Worm (Caenorhabditis elegans) whole organism, L3 larva: ENCODE data around the gene tnc-2.
"Not testable (repeated sequence)": the region's sequence is repeated elsewhere in the genome, so short reads cannot be mapped to it uniquely, and the experiment has no call there.

Experiments
- nfya-1 ChIP-seq: sonication (generic microtip); optimal IDR thresholded peaks from 2 replicates; lab custom pipeline; 2017; ENCODE audit warnings: missing genetic modification characterization, mild to moderate bottlenecking, missing compliant biosample characterization, antibody characterized with exemption, moderate library complexity; ENCODE audit not compliant: insufficient read depth
- nhr-11 ChIP-seq: fragments of 150-350 bp; optimal IDR thresholded peaks from 2 replicates; lab custom pipeline; 2014; ENCODE audit warnings: missing biosample characterization, missing genetic modification characterization
- nhr-28 ChIP-seq: fragments of 150-350 bp; optimal IDR thresholded peaks from 2 replicates; lab custom pipeline; 2014; ENCODE audit warnings: missing biosample characterization, missing genetic modification characterization
- pqm-1 ChIP-seq: fragments of 150-350 bp; optimal IDR thresholded peaks from 2 replicates; lab custom pipeline; 2017; ENCODE audit warnings: missing biosample characterization, missing genetic modification characterization, inconsistent platforms
- skn-1 ChIP-seq: fragments of 150-350 bp; optimal IDR thresholded peaks from 2 replicates; lab custom pipeline; 2014; ENCODE audit warnings: missing biosample characterization, missing genetic modification characterization
- unc-62 ChIP-seq: fragments of 150-350 bp; sonication (generic microtip); optimal IDR thresholded peaks from 4 replicates; lab custom pipeline; 2014; ENCODE audit warnings: missing biosample characterization, missing genetic modification reagents, missing genetic modification characterization

DNA sequence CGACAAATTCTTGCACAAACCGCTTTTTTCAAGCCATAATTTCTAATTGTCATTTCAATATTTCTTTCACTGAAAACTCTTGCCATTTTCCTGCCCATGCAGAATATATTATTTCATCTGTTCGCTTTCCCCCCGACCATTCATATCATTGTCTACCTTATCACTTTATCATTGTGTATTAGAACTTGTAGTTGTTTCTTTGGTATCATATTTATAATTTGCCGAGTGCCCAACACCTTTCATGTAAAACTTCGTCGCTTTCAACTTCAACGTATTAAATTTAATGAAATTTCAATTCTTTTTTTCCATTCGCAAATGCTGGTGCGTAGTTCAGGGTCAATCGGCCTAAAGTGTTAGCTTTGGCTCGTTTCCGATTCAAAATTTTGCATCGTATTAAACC is 23.8 kb upstream of the tnc-2 start, which contains the start of gene ZK673.1:
- not testable (repeated sequence) for TF ChIP-seq pqm-1 (tag; lab: Kevin White, UChicago); nfya-1; nhr-11; unc-62 (GFP tag; lab: Kevin White, UChicago); nhr-28 (tag; lab: Kevin White, UChicago); skn-1 (tag; lab: Kevin White, UChicago)
